Worm (Caenorhabditis elegans) whole organism, mixed stage, embryonic: ENCODE results near the gene pafo-1.

Experiments used
- elt-3 ChIP-seq: fragments of 150-350 bp; optimal IDR thresholded peaks from 2 replicates; lab custom pipeline; 2014; ENCODE audit warnings: missing biosample characterization, missing genetic modification characterization
- lsy-2 ChIP-seq: fragments of 150-350 bp; optimal IDR thresholded peaks from 2 replicates; lab custom pipeline; 2014; ENCODE audit warnings: missing biosample characterization, missing genetic modification characterization
- mab-5 ChIP-seq: fragments of 150-350 bp; optimal IDR thresholded peaks from 2 replicates; lab custom pipeline; 2014; ENCODE audit warnings: missing biosample characterization, missing genetic modification characterization
- nhr-12 ChIP-seq: fragments of 150-350 bp; optimal IDR thresholded peaks from 2 replicates; lab custom pipeline; 2014; ENCODE audit warnings: missing biosample characterization, missing genetic modification characterization
- nhr-2 ChIP-seq: fragments of 150-350 bp; optimal IDR thresholded peaks from 2 replicates; lab custom pipeline; 2014; ENCODE audit warnings: missing biosample characterization, missing genetic modification characterization
- unc-120 ChIP-seq: sonication (generic microtip); optimal IDR thresholded peaks from 2 replicates; lab custom pipeline; 2017; ENCODE audit warnings: missing genetic modification characterization, missing compliant biosample characterization; ENCODE audit not compliant: poor library complexity, severe bottlenecking

DNA sequence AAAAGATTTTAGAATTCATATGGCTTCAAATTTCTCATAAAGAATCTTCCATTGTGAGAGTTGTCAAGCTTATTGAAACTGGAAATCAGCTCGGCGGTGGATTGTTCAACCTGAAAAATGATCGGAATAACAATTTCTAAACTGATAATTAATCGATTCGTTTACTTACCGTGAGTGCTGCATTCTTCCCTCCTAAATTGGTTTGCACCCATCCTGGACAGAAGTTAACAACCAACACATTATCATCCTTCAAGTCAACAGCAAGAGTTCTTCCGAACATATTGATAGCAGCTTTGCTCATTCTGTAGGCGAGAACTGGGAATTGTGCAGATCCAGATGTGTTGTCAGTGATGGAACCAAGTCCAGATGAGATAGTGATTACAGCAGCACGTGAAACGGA is 6.4 kb upstream of the pafo-1 start:
- TF ChIP-seq elt-3 (tag; lab: Kevin White, UChicago) (no peak), lsy-2 (no peak), nhr-12 (tag; lab: Kevin White, UChicago) (no peak), mab-5 (tag; lab: Kevin White, UChicago) (no peak), unc-120 (no peak), nhr-2 (no peak)
